Worm (Caenorhabditis elegans) whole organism, young adult: ENCODE results near the gene lgc-31.

ENCODE experiments used
- C06A6.2 ChIP-seq: fragments of 200-800 bp; sonication (Bioruptor generic); conservative IDR thresholded peaks from 2 replicates; pipeline ENCODE4 v1.3.6; 2022; ENCODE audit warnings: missing genetic modification characterization, missing compliant biosample characterization
- C17E4.6 ChIP-seq: fragments of 200-800 bp; sonication (Bioruptor generic); IDR thresholded peaks from 2 replicates; pipeline ENCODE4 v1.3.6; 2022; ENCODE audit warnings: missing genetic modification reagents, missing genetic modification characterization, missing compliant biosample characterization
- F23B12.7 ChIP-seq: sonication (generic microtip); optimal IDR thresholded peaks from 2 replicates; lab custom pipeline; 2017; ENCODE audit warnings: missing genetic modification characterization, mild to moderate bottlenecking, missing compliant biosample characterization, antibody characterized with exemption, moderate library complexity; ENCODE audit not compliant: insufficient read depth
- F33H1.4 ChIP-seq: fragments of 200-800 bp; sonication (Bioruptor generic); IDR thresholded peaks from 2 replicates; pipeline ENCODE4 v1.3.6; 2022; ENCODE audit warnings: missing genetic modification reagents, missing genetic modification characterization, missing compliant biosample characterization
- K11D2.4 ChIP-seq: fragments of 200-800 bp; sonication (Bioruptor generic); IDR thresholded peaks from 2 replicates; pipeline ENCODE4 v1.3.6; 2022; ENCODE audit warnings: missing genetic modification reagents, missing genetic modification characterization, missing compliant biosample characterization
- K12H6.12 ChIP-seq: fragments of 200-800 bp; sonication (Bioruptor generic); optimal IDR thresholded peaks from 2 replicates; lab custom pipeline; 2018; ENCODE audit warnings: mild to moderate bottlenecking, missing genetic modification characterization, missing compliant biosample characterization
- T07F8.4 ChIP-seq: sonication (generic microtip); optimal IDR thresholded peaks from 2 replicates; lab custom pipeline; 2016; ENCODE audit warnings: mild to moderate bottlenecking, missing genetic modification characterization, moderate library complexity, missing compliant biosample characterization
- Y53G8AR.9 ChIP-seq: fragments of 200-800 bp; sonication (Bioruptor generic); conservative IDR thresholded peaks from 2 replicates; pipeline ENCODE4 v1.3.6; 2022; ENCODE audit warnings: missing genetic modification reagents, missing genetic modification characterization, missing compliant biosample characterization
- ZK185.1 ChIP-seq: sonication (generic microtip); optimal IDR thresholded peaks from 2 replicates; lab custom pipeline; 2016; ENCODE audit warnings: mild to moderate bottlenecking, missing genetic modification characterization, missing compliant biosample characterization; ENCODE audit not compliant: poor library complexity, severe bottlenecking
- aptf-3 ChIP-seq: fragments of 200-800 bp; sonication (Bioruptor generic); IDR thresholded peaks from 2 replicates; pipeline ENCODE4 v1.3.6; 2022; ENCODE audit warnings: missing genetic modification characterization, missing compliant biosample characterization
- atf-7 ChIP-seq: sonication (generic microtip); optimal IDR thresholded peaks from 2 replicates; lab custom pipeline; 2017; ENCODE audit warnings: mild to moderate bottlenecking, missing genetic modification characterization, missing compliant biosample characterization
- athp-1 ChIP-seq: sonication (generic microtip); optimal IDR thresholded peaks from 2 replicates; lab custom pipeline; 2017; ENCODE audit warnings: mild to moderate bottlenecking, missing genetic modification characterization, missing compliant biosample characterization
- cebp-1 ChIP-seq, 2 experiments: fragments of 200-800 bp in 1 of 2; sonication (Bioruptor generic) in 1 of 2; sonication (generic microtip) in 1 of 2; IDR thresholded peaks in 1 of 2; optimal IDR thresholded peaks in 1 of 2; 2 replicates each; pipeline versions ENCODE4 v1.3.6 to Lab custom; 2017 to 2022; ENCODE audit warnings: missing compliant biosample characterization in 2 of 2, missing genetic modification characterization in 2 of 2, mild to moderate bottlenecking in 1 of 2, missing genetic modification reagents in 1 of 2, moderate library complexity in 1 of 2
- ceh-27 ChIP-seq: fragments of 200-800 bp; sonication (Bioruptor generic); optimal IDR thresholded peaks from 2 replicates; lab custom pipeline; 2018; ENCODE audit warnings: mild to moderate bottlenecking, missing genetic modification characterization, moderate library complexity, missing compliant biosample characterization
- ceh-58 ChIP-seq: fragments of 200-800 bp; sonication (Bioruptor generic); IDR thresholded peaks from 2 replicates; pipeline ENCODE4 v1.3.6; 2022; ENCODE audit warnings: missing genetic modification characterization, missing compliant biosample characterization
- chd-7 ChIP-seq: sonication (generic microtip); optimal IDR thresholded peaks from 2 replicates; lab custom pipeline; 2016; ENCODE audit warnings: mild to moderate bottlenecking, missing genetic modification characterization, moderate library complexity, missing compliant biosample characterization
- egl-18 ChIP-seq: fragments of 200-800 bp; sonication (Bioruptor generic); IDR thresholded peaks from 2 replicates; pipeline ENCODE4 v1.3.6; 2022; ENCODE audit warnings: missing genetic modification reagents, missing genetic modification characterization, missing compliant biosample characterization
- egrh-3 ChIP-seq: fragments of 200-800 bp; sonication (Bioruptor generic); IDR thresholded peaks from 2 replicates; pipeline ENCODE4 v1.3.6; 2022; ENCODE audit warnings: missing genetic modification reagents, missing genetic modification characterization, missing compliant biosample characterization
- hmg-1.2 ChIP-seq: fragments of 200-800 bp; sonication (Bioruptor generic); IDR thresholded peaks from 2 replicates; pipeline ENCODE4 v1.3.6; 2022; ENCODE audit warnings: missing genetic modification reagents, missing genetic modification characterization, missing compliant biosample characterization
- lag-1 ChIP-seq: fragments of 200-800 bp; sonication (Bioruptor generic); IDR thresholded peaks from 2 replicates; pipeline ENCODE4 v1.3.6; 2022; ENCODE audit warnings: missing genetic modification reagents, missing genetic modification characterization, missing compliant biosample characterization
- let-526 ChIP-seq: fragments of 200-800 bp; sonication (Bioruptor generic); IDR thresholded peaks from 2 replicates; pipeline ENCODE4 v1.3.6; 2022; ENCODE audit warnings: missing genetic modification reagents, missing genetic modification characterization, missing compliant biosample characterization
- lin-35 ChIP-seq, 3 experiments: fragments of 150-350 bp in 2 of 3; sonication (generic microtip) in 1 of 3; optimal IDR thresholded peaks; 2 replicates each; lab custom pipeline; 2014 to 2018; ENCODE audit warnings: missing biosample characterization in 3 of 3, missing genetic modification characterization in 3 of 3, missing genetic modification reagents in 3 of 3
- lir-1 ChIP-seq: fragments of 200-800 bp; sonication (Bioruptor generic); conservative IDR thresholded peaks from 2 replicates; pipeline ENCODE4 v1.3.6; 2022; ENCODE audit warnings: missing genetic modification reagents, missing genetic modification characterization, missing compliant biosample characterization
- lsl-1 ChIP-seq: fragments of 200-800 bp; sonication (Bioruptor generic); optimal IDR thresholded peaks from 2 replicates; lab custom pipeline; 2018; ENCODE audit warnings: mild to moderate bottlenecking, missing genetic modification characterization, moderate library complexity, missing compliant biosample characterization
- lsy-27 ChIP-seq: sonication (generic microtip); optimal IDR thresholded peaks from 2 replicates; lab custom pipeline; 2017; ENCODE audit warnings: missing genetic modification characterization, mild to moderate bottlenecking, missing compliant biosample characterization, antibody characterized with exemption, missing genotype, borderline replicate concordance; ENCODE audit not compliant: insufficient read depth
- madf-6 ChIP-seq: fragments of 200-800 bp; sonication (Bioruptor generic); IDR thresholded peaks from 2 replicates; pipeline ENCODE4 v1.3.6; 2022; ENCODE audit warnings: missing genetic modification reagents, missing genetic modification characterization, missing compliant biosample characterization
- mcd-1 ChIP-seq: fragments of 200-800 bp; sonication (Bioruptor generic); IDR thresholded peaks from 2 replicates; pipeline ENCODE4 v1.3.6; 2022; ENCODE audit warnings: missing genetic modification reagents, missing genetic modification characterization, missing compliant biosample characterization
- mel-28 ChIP-seq: sonication (generic microtip); optimal IDR thresholded peaks from 2 replicates; lab custom pipeline; 2016; ENCODE audit warnings: borderline replicate concordance, mild to moderate bottlenecking, missing genetic modification characterization, missing compliant biosample characterization
- mes-4 ChIP-seq: sonication (generic microtip); optimal IDR thresholded peaks from 2 replicates; lab custom pipeline; 2016; ENCODE audit warnings: missing genotype, missing genetic modification characterization, missing compliant biosample characterization
- nfya-2 ChIP-seq: fragments of 200-800 bp; sonication (Bioruptor generic); IDR thresholded peaks from 2 replicates; pipeline ENCODE4 v1.3.6; 2022; ENCODE audit warnings: missing genetic modification reagents, missing genetic modification characterization, missing compliant biosample characterization
- nhr-80 ChIP-seq: sonication (generic microtip); optimal IDR thresholded peaks from 2 replicates; lab custom pipeline; 2016; ENCODE audit warnings: missing genetic modification characterization, missing compliant biosample characterization
- pbrm-1 ChIP-seq: fragments of 200-800 bp; sonication (Bioruptor generic); IDR thresholded peaks from 2 replicates; pipeline ENCODE4 v1.3.6; 2022; ENCODE audit warnings: missing genetic modification reagents, missing genetic modification characterization, missing compliant biosample characterization
- repo-1 ChIP-seq: sonication (generic microtip); optimal IDR thresholded peaks from 2 replicates; lab custom pipeline; 2017; ENCODE audit warnings: mild to moderate bottlenecking, missing genetic modification characterization, missing compliant biosample characterization
- rpc-1 ChIP-seq, 2 experiments: fragments of 150-350 bp in 1 of 2; sonication (generic microtip) in 1 of 2; optimal IDR thresholded peaks; 2 replicates each; lab custom pipeline; 2014 to 2018; ENCODE audit warnings: missing biosample characterization in 1 of 2, missing genetic modification characterization in 1 of 2, missing genetic modification reagents in 1 of 2, missing genotype in 1 of 2
- snpc-1.1 ChIP-seq: sonication (generic microtip); optimal IDR thresholded peaks from 2 replicates; lab custom pipeline; 2017; ENCODE audit warnings: missing genetic modification characterization, mild to moderate bottlenecking, missing compliant biosample characterization, antibody characterized with exemption, moderate library complexity, missing genotype, missing genetic modification reagents; ENCODE audit not compliant: insufficient read depth
- snpc-1.3 ChIP-seq: sonication (generic microtip); optimal IDR thresholded peaks from 2 replicates; lab custom pipeline; 2017; ENCODE audit warnings: missing genetic modification characterization, mild to moderate bottlenecking, missing compliant biosample characterization, antibody characterized with exemption, moderate library complexity, missing genotype, missing genetic modification reagents; ENCODE audit not compliant: insufficient read depth
- snpc-4 ChIP-seq, 5 experiments: fragments of 150-350 bp in 1 of 5; sonication (generic microtip) in 4 of 5; optimal IDR thresholded peaks; 2 replicates each; lab custom pipeline; 2014 to 2018; ENCODE audit warnings: missing genetic modification characterization in 5 of 5, missing biosample characterization in 3 of 5, antibody characterized with exemption in 2 of 5, mild to moderate bottlenecking in 2 of 5, missing compliant biosample characterization in 2 of 5, missing genotype in 2 of 5, moderate library complexity in 2 of 5, missing genetic modification reagents in 1 of 5
- tbp1 ChIP-seq: fragments of 200-800 bp; sonication (Bioruptor generic); optimal IDR thresholded peaks from 2 replicates; lab custom pipeline; 2018; ENCODE audit warnings: mild to moderate bottlenecking, missing genetic modification characterization, missing compliant biosample characterization
- tlf-1 ChIP-seq: fragments of 200-800 bp; sonication (Bioruptor generic); optimal IDR thresholded peaks from 2 replicates; lab custom pipeline; 2018; ENCODE audit warnings: mild to moderate bottlenecking, missing genetic modification characterization, missing compliant biosample characterization
- unc-130 ChIP-seq: sonication (generic microtip); optimal IDR thresholded peaks from 2 replicates; lab custom pipeline; 2016; ENCODE audit warnings: missing genetic modification reagents, missing genetic modification characterization, missing compliant biosample characterization
- unc-62 ChIP-seq: fragments of 150-350 bp; optimal IDR thresholded peaks from 2 replicates; lab custom pipeline; 2014; ENCODE audit warnings: missing biosample characterization, missing genetic modification reagents, missing genetic modification characterization
- ztf-18 ChIP-seq: sonication (generic microtip); optimal IDR thresholded peaks from 2 replicates; lab custom pipeline; 2016; ENCODE audit warnings: missing genotype, mild to moderate bottlenecking, missing genetic modification characterization, missing compliant biosample characterization
- ztf-6 ChIP-seq: fragments of 200-800 bp; sonication (Bioruptor generic); IDR thresholded peaks from 2 replicates; pipeline ENCODE4 v1.3.6; 2022; ENCODE audit warnings: missing genetic modification reagents, missing genetic modification characterization, missing compliant biosample characterization

lgc-31 gene

ce11 chrV:15553869-15554268 is 32.0 kb upstream of the lgc-31 start (continued):
- TF ChIP-seq pbrm-1 (GFP tag; lab: Robert Waterston, UW) (peak; percentile 15; the same call in 1 of the 2 replicates), aptf-3 (GFP tag; lab: Robert Waterston, UW) (no peak), mcd-1 (peak; percentile 29; the same call in 1 of the 2 replicates), egrh-3 (GFP tag; lab: Robert Waterston, UW) (no peak), lag-1 (GFP tag; lab: Robert Waterston, UW) (no peak), lir-1 (GFP tag; lab: Robert Waterston, UW) (0 out of 2 replicates have a peak, but pooled peaks have one; percentile 37), Y53G8AR.9 (GFP tag; lab: Robert Waterston, UW) (no peak), unc-62 (GFP tag; lab: Kevin White, UChicago) (no peak), hmg-1.2 (peak; percentile 68), F23B12.7 (tag; lab: Kevin White, UChicago) (peak; percentile 20), snpc-4 (GFP tag; optimal IDR thresholded peaks at IDR 0.05; lab: Kevin White, UChicago) (no peak), snpc-4 (tag; optimal IDR thresholded peaks at IDR 0.05; lab: Kevin White, UChicago) (peak in 2 of 4 experiments; percentile 20 to 57), tbp1 (GFP tag; lab: Kevin White, UChicago) (peak; percentile 95), cebp-1 (GFP tag; IDR thresholded peaks at IDR 0.05; lab: Robert Waterston, UW) (no peak), cebp-1 (tag; optimal IDR thresholded peaks at IDR 0.05; lab: Kevin White, UChicago) (peak; percentile 12), madf-6 (peak; percentile 61), snpc-1.1 (tag; lab: Kevin White, UChicago) (no peak), mel-28 (tag; lab: Kevin White, UChicago) (no peak), ztf-18 (tag; lab: Kevin White, UChicago) (peak; percentile 24), ztf-6 (GFP tag; lab: Robert Waterston, UW) (no peak), F33H1.4 (GFP tag; lab: Robert Waterston, UW) (0 out of 2 replicates have a peak, but pooled peaks have one; percentile 17), ceh-27 (GFP tag; lab: Kevin White, UChicago) (no peak), athp-1 (peak; percentile 9), lsy-27 (tag; lab: Kevin White, UChicago) (peak; percentile 22)

- TF ChIP-seq atf-7 (tag; lab: Kevin White, UChicago): peak; percentile 24
- no peak for TF ChIP-seq lsy-27 (tag; lab: Kevin White, UChicago)
- peak; percentile 67 for TF ChIP-seq snpc-1.3 (tag; lab: Kevin White, UChicago)
- 0 out of 2 replicates have a peak, but pooled peaks have one; percentile 15 for TF ChIP-seq let-526 (GFP tag; lab: Robert Waterston, UW)
- TF ChIP-seq T07F8.4 (tag; lab: Kevin White, UChicago): peak; percentile 56
- peak; percentile 57 for TF ChIP-seq ztf-18 (tag; lab: Kevin White, UChicago)
- peak; percentile 9 for TF ChIP-seq nhr-80 (tag; lab: Kevin White, UChicago)
- peak; percentile 27 for TF ChIP-seq athp-1
- no peak for TF ChIP-seq nfya-2 (GFP tag; lab: Robert Waterston, UW)
- TF ChIP-seq tlf-1 (GFP tag; lab: Kevin White, UChicago): no peak
- TF ChIP-seq K12H6.12 (tag; lab: Kevin White, UChicago): no peak
- no peak for TF ChIP-seq egl-18 (GFP tag; lab: Robert Waterston, UW)
- TF ChIP-seq K11D2.4: no peak
- TF ChIP-seq egrh-3 (GFP tag; lab: Robert Waterston, UW): peak; percentile 40
- peak; percentile 2 for TF ChIP-seq repo-1 (tag; lab: Kevin White, UChicago)
- peak; percentile 30 for TF ChIP-seq lsl-1 (GFP tag; lab: Kevin White, UChicago)
- peak in 1 of 3 experiments; percentile 54 for TF ChIP-seq lin-35 (GFP tag; optimal IDR thresholded peaks at IDR 0.05; lab: Kevin White, UChicago)
- peak; percentile 34 for TF ChIP-seq ZK185.1
- TF ChIP-seq C06A6.2 (GFP tag; lab: Robert Waterston, UW): no peak
- peak; percentile 80 for TF ChIP-seq rpc-1 (optimal IDR thresholded peaks at IDR 0.05; lab: Kevin White, UChicago)
- peak; percentile 85 for TF ChIP-seq rpc-1 (tag; optimal IDR thresholded peaks at IDR 0.05; lab: Kevin White, UChicago)
- peak; percentile 24 for TF ChIP-seq unc-130 (GFP tag; lab: Kevin White, UChicago)
- peak; percentile 81 for TF ChIP-seq hmg-1.2
- TF ChIP-seq lir-1 (GFP tag; lab: Robert Waterston, UW): no peak
- TF ChIP-seq mes-4: peak; percentile 32
- TF ChIP-seq chd-7: peak; percentile 60
- TF ChIP-seq C17E4.6 (GFP tag; lab: Robert Waterston, UW): peak; percentile 30; the same call in 1 of the 2 replicates
- TF ChIP-seq ceh-58 (GFP tag; lab: Robert Waterston, UW): no peak
Measured at ce11 chrV:15551642-15552041, 29.8 kb upstream of the lgc-31 start.
